Worm (Caenorhabditis elegans): Measurements from ENCODE around the gene apc-2.

- TF ChIP-seq unc-62 (GFP tag; optimal IDR thresholded peaks at IDR 0.05) (no peak), elt-1 (tag; optimal IDR thresholded peaks at IDR 0.05; ENCODE audit: borderline replicate concordance, insufficient read depth) (no peak), lsy-2 (tag; optimal IDR thresholded peaks at IDR 0.05) (no peak), tbx-8 (GFP tag; optimal IDR thresholded peaks at IDR 0.05) (no peak), ztf-11 (tag; optimal IDR thresholded peaks at IDR 0.05) (no peak), nhr-76 (tag; optimal IDR thresholded peaks at IDR 0.05) (no peak), sptf-1 (tag; optimal IDR thresholded peaks at IDR 0.05) (no peak), blmp-1 (tag; optimal IDR thresholded peaks at IDR 0.05) (no peak), M03D4.4 (tag; optimal IDR thresholded peaks at IDR 0.05) (no peak), elt-3 (tag; optimal IDR thresholded peaks at IDR 0.05) (no peak), snpc-4 (tag; optimal IDR thresholded peaks at IDR 0.05) (no peak), nhr-28 (tag; optimal IDR thresholded peaks at IDR 0.05) (no peak)
Observed at ce11 chrIII:8098116-8098515, 17.7 kb downstream of the apc-2 start, which contains the start of gene K06H7.8.

Data from whole organism, mixed stage, embryonic.